Fruit fly (Drosophila melanogaster) whole organism, wandering third instar larva: ENCODE results near the gene Nadsyn.

Experiments
- OdsH ChIP-seq: fragments of 200-800 bp; sonication (Bioruptor generic); optimal IDR thresholded peaks from 2 replicates; lab custom pipeline; 2016; ENCODE audit warnings: missing biosample characterization, mild to moderate bottlenecking, missing genetic modification characterization
- Rel ChIP-seq, 2 experiments: fragments of 200-800 bp; sonication (Bioruptor generic) in 1 of 2; optimal IDR thresholded peaks; 2 replicates in 1 of 2; 3 replicates in 1 of 2; lab custom pipeline; 2016 to 2019; ENCODE audit warnings: mild to moderate bottlenecking in 2 of 2, missing biosample characterization in 2 of 2, missing genetic modification characterization in 2 of 2, moderate library complexity in 1 of 2
- ey ChIP-seq: fragments of 200-800 bp; sonication (Bioruptor generic); optimal IDR thresholded peaks from 2 replicates; lab custom pipeline; 2016; ENCODE audit warnings: missing biosample characterization, missing genetic modification characterization
- fru ChIP-seq: fragments of 200-800 bp; sonication (Bioruptor generic); optimal IDR thresholded peaks from 3 replicates; lab custom pipeline; 2016; ENCODE audit warnings: missing biosample characterization, mild to moderate bottlenecking, missing genetic modification characterization
- lola ChIP-seq: fragments of >200 bp; optimal IDR thresholded peaks from 2 replicates; lab custom pipeline; 2017; ENCODE audit warnings: missing biosample characterization, missing genetic modification characterization
- rgr ChIP-seq: fragments of 200-800 bp; sonication (Bioruptor generic); optimal IDR thresholded peaks from 3 replicates; lab custom pipeline; 2016; ENCODE audit warnings: missing biosample characterization, mild to moderate bottlenecking, missing genetic modification characterization
- usp ChIP-seq: fragments of >200 bp; optimal IDR thresholded peaks from 2 replicates; lab custom pipeline; 2017; ENCODE audit warnings: missing biosample characterization, missing genetic modification characterization
- woc ChIP-seq: sonication (Bioruptor generic); optimal IDR thresholded peaks from 2 replicates; lab custom pipeline; 2016; ENCODE audit warnings: missing biosample characterization, mild to moderate bottlenecking, missing genetic modification characterization

DNA sequence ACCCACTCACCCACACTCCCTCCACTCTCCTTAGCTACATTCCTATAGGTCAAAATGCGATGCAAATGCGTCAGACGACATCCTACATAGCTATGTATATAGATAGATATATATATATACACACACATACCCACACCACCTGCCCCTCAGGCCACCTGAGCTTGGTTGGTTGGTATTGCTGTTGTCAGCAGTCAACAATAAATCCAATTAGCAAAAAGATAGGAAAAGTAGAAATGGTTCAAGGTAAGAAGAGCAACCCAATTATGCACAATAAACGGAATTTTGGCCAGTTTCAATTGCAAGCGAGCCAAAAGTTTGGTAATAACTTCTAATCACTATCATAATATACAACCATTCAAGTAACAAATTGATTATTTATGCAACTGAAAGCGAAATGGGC, 48.4 kb upstream of the Nadsyn start:
- no peak for TF ChIP-seq lola (GFP tag; lab: Kevin White, UChicago)
- no peak for TF ChIP-seq ey
- no peak for TF ChIP-seq usp
- TF ChIP-seq woc (GFP tag; lab: Kevin White, UChicago) = no peak
- no peak for TF ChIP-seq rgr (GFP tag; lab: Kevin White, UChicago)
- no peak for TF ChIP-seq OdsH (GFP tag; lab: Kevin White, UChicago)
- TF ChIP-seq fru = no peak
- no peak for TF ChIP-seq Rel (GFP tag; optimal IDR thresholded peaks at IDR 0.05; lab: Kevin White, UChicago)
- no peak for TF ChIP-seq Rel (tag; optimal IDR thresholded peaks at IDR 0.05; lab: Kevin White, UChicago)
